Fruit fly (Drosophila melanogaster) S2 (cell line): ENCODE measurements around the gene DIP-gamma.

Experiments
- CG8478 ChIP-seq: fragments of >200 bp; optimal IDR thresholded peaks from 2 replicates; lab custom pipeline; 2018
- CTCF ChIP-seq, 2 experiments: fragments of >200 bp; optimal IDR thresholded peaks; 2 replicates each; lab custom pipeline; 2018

Gene DIP-gamma

DNA sequence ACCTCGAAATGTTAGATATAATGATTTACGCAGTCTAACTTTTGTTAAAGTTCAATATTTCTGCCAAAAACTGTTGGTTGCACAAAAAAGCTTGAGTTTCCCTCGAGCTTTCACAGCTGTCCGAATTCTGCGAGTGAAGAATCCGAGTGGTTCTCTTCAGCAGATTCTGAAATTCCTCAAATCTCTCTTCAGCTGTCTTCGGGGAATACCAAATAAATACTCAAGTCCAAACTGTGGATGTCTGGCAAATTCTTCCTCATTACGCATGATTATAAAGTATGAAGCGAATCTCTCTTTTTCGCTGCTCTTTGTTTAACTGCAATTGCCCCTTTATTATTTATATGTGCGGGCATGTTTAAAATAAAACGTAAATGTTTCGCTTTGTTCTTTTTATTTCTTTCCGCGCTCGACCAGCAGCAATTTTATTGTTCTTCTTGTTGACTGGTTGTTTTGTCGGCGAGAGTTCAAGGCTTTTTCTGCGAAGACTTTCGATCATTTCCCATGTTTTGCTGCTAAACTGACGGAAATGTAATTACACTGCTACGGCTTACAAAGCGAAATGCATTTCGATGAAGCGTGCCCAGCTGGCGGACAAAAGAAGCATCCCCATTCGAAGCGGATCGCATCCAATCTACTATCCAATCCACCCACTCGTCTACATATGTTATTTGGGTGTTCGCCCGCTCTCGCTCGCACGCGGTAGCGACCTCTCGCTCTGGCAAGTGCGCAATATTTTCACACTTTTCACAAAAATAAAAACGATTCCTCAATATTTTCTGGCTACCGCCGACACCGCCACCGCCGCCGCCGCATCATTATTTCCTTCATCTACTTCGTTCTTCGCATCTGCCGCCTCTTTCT, 56.1 kb downstream of the DIP-gamma start:
- TF ChIP-seq CG8478 (lab: Kevin White, UChicago) (no peak), CTCF (optimal IDR thresholded peaks at IDR 0.05; lab: Kevin White, UChicago) (no peak)

DNA sequence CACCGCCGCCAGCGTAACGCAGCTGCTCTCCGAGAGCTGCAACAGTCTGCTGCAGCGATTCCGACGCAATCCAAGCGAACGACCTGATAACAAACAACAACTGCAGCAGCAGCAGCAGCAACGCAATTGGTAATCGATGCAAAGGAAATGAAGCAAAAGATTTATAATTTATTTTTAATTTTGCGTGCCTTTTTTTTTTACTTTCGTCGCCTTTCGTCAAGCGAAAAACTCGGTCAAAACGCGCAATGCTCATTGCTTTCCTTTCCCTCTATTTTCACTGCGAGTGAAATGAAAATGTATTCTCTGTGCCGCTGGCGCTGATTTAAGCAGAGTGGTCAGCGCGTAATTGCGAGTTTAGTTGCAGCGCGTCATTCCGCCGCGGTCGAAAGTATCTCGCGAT, 57.1 kb downstream of the DIP-gamma start:
- TF ChIP-seq CG8478 (lab: Kevin White, UChicago) (no peak), CTCF (optimal IDR thresholded peaks at IDR 0.05; lab: Kevin White, UChicago) (no peak)

DNA sequence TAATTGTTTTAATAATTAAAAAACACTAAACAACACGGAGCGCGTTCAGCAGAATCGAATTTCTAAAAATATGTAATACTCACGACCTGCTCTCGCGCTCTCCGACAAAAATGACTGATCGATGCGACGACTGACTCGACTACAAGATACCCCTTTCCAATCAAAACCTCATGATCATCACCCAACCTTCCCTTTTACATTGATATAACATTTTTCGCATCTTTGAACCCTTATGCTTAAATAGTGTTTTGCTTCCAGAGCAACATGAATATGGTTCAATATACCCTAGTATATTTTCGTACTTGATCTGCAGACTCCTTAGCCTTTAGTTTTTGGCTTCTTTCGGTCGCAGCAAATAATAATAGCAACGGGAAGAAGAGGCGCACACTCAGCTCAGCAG, 58.4 kb downstream of the DIP-gamma start:
- TF ChIP-seq CG8478 (lab: Kevin White, UChicago) (no peak), CTCF (optimal IDR thresholded peaks at IDR 0.05; lab: Kevin White, UChicago) (no peak)

DNA sequence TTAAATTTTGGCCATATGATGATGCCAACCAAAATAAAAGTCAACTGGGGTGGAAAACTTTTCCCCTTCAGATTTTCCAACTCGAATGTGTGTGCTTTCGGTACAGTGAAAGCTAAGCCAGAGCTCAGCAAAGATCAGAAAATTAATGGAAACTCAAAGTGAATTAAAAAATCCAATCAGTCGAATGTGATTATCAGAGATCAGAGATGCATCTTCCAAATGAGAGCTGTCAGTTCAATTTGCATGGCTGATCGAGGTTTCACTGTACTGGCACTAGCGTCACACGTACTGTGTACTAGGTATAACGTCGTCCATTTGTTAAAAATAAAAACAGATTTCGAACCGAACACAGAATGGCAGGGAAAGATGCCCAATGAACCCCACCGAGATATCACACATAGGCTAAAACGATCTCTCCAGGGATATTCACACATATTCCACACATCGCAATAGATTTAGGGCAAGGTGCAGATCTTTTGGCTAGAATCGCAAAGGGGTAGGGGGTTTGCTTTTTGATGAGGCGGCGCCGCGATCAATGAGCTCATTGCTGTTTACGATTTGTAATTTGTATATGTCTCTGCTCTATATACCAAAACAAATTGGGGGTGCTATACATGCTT, 65.2 kb downstream of the DIP-gamma start:
- TF ChIP-seq CG8478 (lab: Kevin White, UChicago) (no peak), CTCF (optimal IDR thresholded peaks at IDR 0.05; lab: Kevin White, UChicago) (no peak)

DNA sequence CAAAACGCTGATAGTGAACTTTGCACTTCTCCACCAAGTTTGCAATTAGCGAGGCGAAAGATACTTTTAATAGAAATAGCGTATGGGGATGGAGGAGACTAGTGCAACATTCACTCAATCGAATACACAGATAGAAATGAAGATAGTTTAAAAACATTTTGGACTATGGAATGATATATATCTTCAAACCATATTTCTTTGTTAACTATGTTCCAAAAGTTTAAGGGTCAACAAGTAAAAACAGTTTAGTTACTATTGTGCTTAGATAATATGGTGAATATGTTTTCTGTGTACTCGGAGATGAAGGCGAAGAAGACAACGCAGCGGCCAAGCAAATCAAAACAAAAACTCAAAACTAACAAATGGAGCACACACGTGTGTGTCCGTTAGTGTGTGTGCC, 66.0 kb downstream of the DIP-gamma start:
- TF ChIP-seq CG8478 (lab: Kevin White, UChicago) (no peak), CTCF (optimal IDR thresholded peaks at IDR 0.05; lab: Kevin White, UChicago) (no peak)

DNA sequence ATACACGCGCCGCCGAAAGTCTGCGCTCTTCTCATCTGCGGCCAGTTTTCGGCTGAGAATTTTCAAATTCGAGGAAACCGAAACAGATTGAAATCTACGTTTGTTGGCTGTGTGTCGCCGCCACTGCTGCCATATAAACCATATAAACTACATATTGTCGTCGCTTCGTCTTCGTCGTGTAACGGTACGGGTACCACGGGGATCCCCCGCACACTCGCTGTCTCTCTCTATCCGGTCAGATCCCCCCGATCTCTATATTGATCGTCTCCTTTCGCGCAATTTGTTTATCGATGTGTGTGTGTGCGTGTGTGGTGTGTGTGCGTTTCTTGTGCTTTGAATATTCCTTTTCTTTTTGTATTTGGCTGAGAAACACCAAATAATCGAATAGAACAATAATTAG, 66.8 kb downstream of the DIP-gamma start:
- TF ChIP-seq CTCF (optimal IDR thresholded peaks at IDR 0.05; lab: Kevin White, UChicago), result no peak
- TF ChIP-seq CG8478 (lab: Kevin White, UChicago), result no peak

DNA sequence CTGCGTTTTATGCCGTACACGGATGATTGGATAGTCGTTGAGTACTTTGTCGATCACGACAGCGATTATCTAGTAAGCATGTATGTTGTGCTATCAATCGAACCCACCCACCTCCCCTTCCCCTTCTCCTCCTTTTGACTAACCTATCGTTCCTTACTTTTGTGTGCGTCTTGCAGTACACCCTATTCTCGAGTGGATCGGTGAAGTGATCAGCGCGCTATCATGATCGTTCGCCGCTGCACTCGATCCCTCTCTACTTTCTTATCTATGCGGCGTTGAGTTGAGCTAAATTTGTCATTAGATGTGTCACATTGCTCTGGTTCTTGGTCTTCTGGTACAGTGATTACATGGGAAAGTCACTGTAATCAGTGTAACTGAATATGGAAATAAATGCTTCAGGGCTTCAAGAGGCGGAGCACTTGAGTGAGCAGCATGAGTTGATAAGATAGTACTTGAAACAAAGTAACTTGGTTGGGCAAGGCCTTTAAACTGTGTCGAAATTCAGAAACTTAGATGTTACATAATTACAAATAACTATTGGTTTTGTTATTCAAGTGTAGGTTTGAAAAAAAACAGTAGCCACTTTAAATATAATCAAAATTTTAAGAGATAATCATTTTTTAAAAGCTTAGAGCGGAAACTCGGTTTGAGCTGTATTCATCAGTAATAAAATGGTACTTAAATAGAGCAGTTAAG, 68.6 kb downstream of the DIP-gamma start:
- TF ChIP-seq CTCF (optimal IDR thresholded peaks at IDR 0.05; lab: Kevin White, UChicago) (no peak), CG8478 (lab: Kevin White, UChicago) (no peak)

DNA sequence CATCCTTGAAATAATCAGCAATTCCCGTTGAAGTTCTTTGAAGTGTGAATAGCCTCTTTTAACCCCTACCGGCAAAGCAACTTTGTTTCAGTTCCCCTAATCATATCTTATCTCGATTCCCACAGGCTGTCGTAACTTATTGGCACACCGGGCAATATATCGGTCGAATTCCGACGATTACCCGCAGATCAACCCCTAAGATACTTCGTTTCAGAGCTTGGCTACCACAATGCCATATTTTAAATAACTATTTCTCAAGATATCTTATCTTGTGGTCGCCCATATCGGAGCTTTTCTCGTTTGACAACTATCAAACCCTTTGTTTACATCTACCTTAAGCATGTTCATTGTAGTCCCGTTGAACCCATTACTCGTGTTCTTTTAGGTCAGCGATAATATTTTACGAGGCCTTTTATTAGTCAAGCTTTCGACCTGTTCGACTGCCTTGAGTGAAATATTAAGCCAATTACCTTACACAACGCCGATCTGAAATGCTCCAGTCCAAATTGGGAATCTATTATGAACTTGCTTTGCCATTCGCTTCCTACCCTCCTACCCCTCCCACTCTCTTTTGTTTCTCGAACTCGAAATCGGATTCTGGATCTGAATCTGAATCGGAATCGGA, 71.1 kb downstream of the DIP-gamma start:
- TF ChIP-seq CG8478 (lab: Kevin White, UChicago) (no peak), CTCF (optimal IDR thresholded peaks at IDR 0.05; lab: Kevin White, UChicago) (no peak)

DNA sequence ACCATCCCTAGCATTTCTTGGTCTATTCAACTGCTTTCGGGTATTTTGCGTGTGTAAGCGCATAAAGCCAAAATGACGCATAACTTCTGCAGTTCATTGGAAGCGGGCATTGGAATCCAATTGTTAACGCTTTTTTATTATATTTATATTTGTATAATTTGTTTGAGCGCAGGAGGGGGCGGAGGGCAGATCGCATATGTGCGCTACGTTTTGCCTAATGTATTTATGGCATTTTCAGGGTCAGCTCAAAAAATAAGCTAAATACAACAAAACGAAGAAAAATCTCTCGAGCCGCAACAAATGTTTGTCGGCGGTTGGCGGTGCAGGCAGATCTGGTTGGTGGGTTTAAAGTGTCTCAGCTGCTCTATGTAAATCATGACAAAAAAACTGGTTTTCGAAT, 72.3 kb downstream of the DIP-gamma start:
- TF ChIP-seq CTCF (optimal IDR thresholded peaks at IDR 0.05; lab: Kevin White, UChicago) (no peak), CG8478 (lab: Kevin White, UChicago) (no peak)

DNA sequence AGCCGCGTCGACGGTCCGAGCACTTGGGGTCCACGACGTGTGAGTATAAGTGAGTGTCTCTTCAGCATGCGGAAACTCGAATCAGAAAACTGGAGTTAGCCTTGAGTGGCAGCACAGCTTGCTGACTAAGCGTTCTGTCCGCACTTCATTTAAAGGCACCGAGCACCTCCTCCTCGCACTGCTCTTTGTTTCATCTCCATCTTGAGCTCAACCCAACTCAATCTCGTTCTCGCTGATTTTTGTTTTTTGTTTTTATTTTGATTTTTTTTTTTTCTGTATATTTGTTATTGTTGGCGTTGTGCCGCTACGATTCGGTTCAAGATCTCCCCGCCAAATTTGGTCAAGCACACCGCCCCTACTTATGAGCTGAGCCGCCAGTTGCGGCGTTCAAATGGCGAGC, 75.2 kb downstream of the DIP-gamma start:
- TF ChIP-seq CTCF (optimal IDR thresholded peaks at IDR 0.05; lab: Kevin White, UChicago) (no peak), CG8478 (lab: Kevin White, UChicago) (no peak)

DNA sequence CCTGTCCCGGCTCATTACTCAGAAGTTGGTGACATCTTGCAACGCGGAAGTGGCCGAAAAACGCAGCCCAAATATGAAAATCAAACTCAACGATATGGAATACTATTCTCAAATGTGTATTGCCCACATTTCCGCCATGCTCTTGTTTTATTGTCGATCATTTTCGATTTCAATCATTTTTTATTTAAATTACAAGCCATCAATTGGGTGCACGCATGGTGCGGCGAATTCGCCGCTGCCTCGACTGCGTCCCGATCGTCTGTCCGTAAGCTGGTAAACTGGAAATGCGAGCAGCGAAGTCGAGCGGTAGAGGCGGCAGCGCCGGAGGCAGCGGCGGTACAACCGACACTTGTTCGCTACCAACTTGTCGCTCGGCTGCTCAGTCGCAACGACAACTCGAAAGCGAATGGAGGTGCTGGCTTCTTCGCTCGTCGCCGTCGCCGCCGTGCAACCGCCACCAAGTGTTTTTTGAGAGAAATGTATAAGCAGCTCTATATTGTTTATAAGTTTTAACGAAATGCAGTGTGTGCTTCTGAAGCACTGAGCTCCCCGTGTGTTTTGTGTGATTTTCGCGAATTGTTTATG, 78.6 kb downstream of the DIP-gamma start:
- TF ChIP-seq CG8478 (lab: Kevin White, UChicago), result no peak

DNA sequence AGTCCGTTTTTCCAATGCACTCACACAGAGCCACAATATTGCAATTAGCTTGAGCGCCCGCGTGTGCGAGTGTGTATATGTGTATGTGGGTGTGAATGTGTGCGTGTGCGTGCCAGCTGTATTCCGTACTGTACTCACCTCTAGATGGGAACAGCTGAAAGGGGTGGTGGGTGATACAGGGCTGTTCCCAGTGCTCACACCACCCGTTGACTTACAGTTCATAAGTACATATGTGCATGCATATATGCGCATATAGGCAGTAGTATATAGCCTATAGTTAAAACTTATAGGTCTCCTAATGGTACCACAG, 80.8 kb downstream of the DIP-gamma start:
- TF ChIP-seq CTCF (optimal IDR thresholded peaks at IDR 0.05; lab: Kevin White, UChicago) (no peak), CG8478 (lab: Kevin White, UChicago) (no peak)

DNA sequence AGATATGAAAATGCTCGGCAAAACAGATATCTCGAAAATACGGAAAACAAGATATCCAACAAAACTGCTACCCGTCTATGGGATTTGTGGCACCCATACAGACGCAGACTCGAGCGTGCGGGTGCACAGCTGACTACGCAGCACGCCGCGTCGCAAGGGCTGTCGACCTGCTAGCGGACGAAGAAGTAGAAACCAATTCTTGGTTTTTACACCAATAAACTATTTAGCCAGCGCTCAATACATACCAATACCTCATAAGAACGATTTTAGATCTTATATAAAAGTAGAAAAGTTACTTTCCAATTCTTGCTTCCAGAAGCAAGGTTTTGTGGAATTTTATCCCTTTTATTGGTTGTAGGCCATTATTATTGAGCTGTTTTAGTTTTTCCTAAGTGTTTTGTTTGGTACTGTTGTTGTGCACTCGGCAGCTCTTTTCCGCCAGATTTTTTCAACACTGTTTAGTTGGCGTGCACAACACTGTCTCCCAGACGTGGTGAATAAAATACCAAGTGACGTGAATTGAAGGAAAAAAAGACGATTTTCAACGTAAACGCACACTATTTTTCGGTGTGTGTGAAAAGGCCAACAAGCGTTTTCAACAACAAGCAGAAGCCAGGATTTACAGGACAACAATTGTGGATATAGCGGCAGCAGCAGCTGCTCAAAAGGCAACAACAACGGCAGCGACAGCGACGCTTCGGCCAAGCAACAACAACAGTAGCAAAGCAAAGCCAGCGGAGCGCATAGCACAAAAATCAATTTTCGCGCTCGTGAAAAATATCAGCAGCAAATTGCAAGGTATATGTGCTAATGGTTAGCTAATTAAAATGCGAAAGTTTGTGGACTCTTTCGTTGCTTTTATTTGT, 81.4 kb downstream of the DIP-gamma start:
- TF ChIP-seq CTCF (optimal IDR thresholded peaks at IDR 0.05; lab: Kevin White, UChicago) (no peak), CG8478 (lab: Kevin White, UChicago) (no peak)
